Fruit fly (Drosophila melanogaster) whole organism, embryonic: ENCODE data around the gene CG12581.

Source experiments
- CG11695 ChIP-seq: fragments of 200-800 bp; sonication (Bioruptor generic); IDR thresholded peaks from 3 replicates; pipeline ENCODE4 v1.3.6; 2022; ENCODE audit warnings: missing biosample characterization, missing genetic modification characterization
- CG12744 ChIP-seq: fragments of 200-800 bp; sonication (Bioruptor generic); optimal IDR thresholded peaks from 2 replicates; lab custom pipeline; 2016; ENCODE audit warnings: missing biosample characterization, missing genetic modification characterization
- CG13287 ChIP-seq: fragments of 200-800 bp; sonication (Bioruptor generic); IDR thresholded peaks from 2 replicates; pipeline ENCODE4 v1.3.6; 2022; ENCODE audit warnings: missing biosample characterization, missing genetic modification characterization; ENCODE audit not compliant: partially characterized antibody
- CG16813 ChIP-seq: fragments of 200-800 bp; sonication (Bioruptor generic); IDR thresholded peaks from 3 replicates; pipeline ENCODE4 v1.3.6; 2022; ENCODE audit warnings: missing biosample characterization, missing genetic modification characterization; ENCODE audit not compliant: partially characterized antibody
- CG1832 ChIP-seq: fragments of 200-800 bp; sonication (Bioruptor generic); optimal IDR thresholded peaks from 2 replicates; lab custom pipeline; 2017; ENCODE audit warnings: missing biosample characterization, mild to moderate bottlenecking, missing genetic modification characterization, inconsistent platforms
- CG18764 ChIP-seq: fragments of 200-800 bp; sonication (Bioruptor generic); optimal IDR thresholded peaks from 3 replicates; lab custom pipeline; 2016; ENCODE audit warnings: missing biosample characterization, missing genetic modification characterization
- CG7357 ChIP-seq: fragments of 200-800 bp; sonication (Bioruptor generic); IDR thresholded peaks from 3 replicates; pipeline ENCODE4 v1.3.6; 2022; ENCODE audit warnings: missing biosample characterization, missing genetic modification characterization
- CG9609 ChIP-seq: fragments of 200-800 bp; sonication (Bioruptor generic); optimal IDR thresholded peaks from 3 replicates; lab custom pipeline; 2016; ENCODE audit warnings: missing biosample characterization, missing genetic modification characterization
- CTCF ChIP-seq: fragments of 200-800 bp; sonication (Bioruptor generic); optimal IDR thresholded peaks from 2 replicates; lab custom pipeline; 2017; ENCODE audit warnings: missing biosample characterization, mild to moderate bottlenecking, missing genetic modification characterization, moderate library complexity
- Doc3 ChIP-seq: fragments of 200-800 bp; sonication (Bioruptor generic); IDR thresholded peaks from 3 replicates; pipeline ENCODE4 v1.3.6; 2022; ENCODE audit warnings: missing biosample characterization, missing genetic modification characterization; ENCODE audit not compliant: partially characterized antibody
- Ets97D ChIP-seq: fragments of 200-800 bp; sonication (Bioruptor generic); optimal IDR thresholded peaks from 3 replicates; lab custom pipeline; 2016; ENCODE audit warnings: missing biosample characterization, missing genetic modification characterization
- HLH3B ChIP-seq: fragments of 200-800 bp; sonication (Bioruptor generic); IDR thresholded peaks from 2 replicates; pipeline ENCODE4 v1.3.6; 2022; ENCODE audit warnings: missing biosample characterization, missing genetic modification characterization
- HLHmδ ChIP-seq: fragments of 200-800 bp; sonication (Bioruptor generic); optimal IDR thresholded peaks from 2 replicates; lab custom pipeline; 2018; ENCODE audit warnings: missing biosample characterization, mild to moderate bottlenecking, missing genetic modification characterization, moderate library complexity
- Hsf ChIP-seq: fragments of 200-800 bp; sonication (Bioruptor generic); optimal IDR thresholded peaks from 3 replicates; lab custom pipeline; 2016; ENCODE audit warnings: missing biosample characterization, missing genetic modification characterization
- Kr ChIP-seq: fragments of 200-800 bp; sonication (Bioruptor generic); optimal IDR thresholded peaks from 2 replicates; lab custom pipeline; 2017; ENCODE audit warnings: missing biosample characterization, mild to moderate bottlenecking, missing genetic modification characterization
- MBD-R2 ChIP-seq: fragments of 200-800 bp; sonication (Bioruptor generic); IDR thresholded peaks from 2 replicates; pipeline ENCODE4 v1.3.6; 2022; ENCODE audit warnings: missing biosample characterization, missing genetic modification characterization
- MESR4 ChIP-seq: fragments of 200-800 bp; sonication (Bioruptor generic); optimal IDR thresholded peaks from 2 replicates; lab custom pipeline; 2018; ENCODE audit warnings: missing biosample characterization, mild to moderate bottlenecking, missing genetic modification characterization, moderate library complexity
- NFAT ChIP-seq: fragments of 200-800 bp; sonication (Bioruptor generic); IDR thresholded peaks from 2 replicates; pipeline ENCODE4 v1.3.6; 2022; ENCODE audit warnings: missing biosample characterization, missing genetic modification characterization
- Vsx1 ChIP-seq: fragments of 200-800 bp; sonication (Bioruptor generic); optimal IDR thresholded peaks from 2 replicates; lab custom pipeline; 2017; ENCODE audit warnings: missing biosample characterization, mild to moderate bottlenecking, missing genetic modification characterization, missing genetic modification reagents
- abd-A ChIP-seq: fragments of 200-800 bp; sonication (Bioruptor generic); optimal IDR thresholded peaks from 3 replicates; lab custom pipeline; 2019; ENCODE audit warnings: missing biosample characterization, mild to moderate bottlenecking, missing genetic modification characterization, moderate library complexity
- ato ChIP-seq: fragments of 200-800 bp; sonication (Bioruptor generic); IDR thresholded peaks from 2 replicates; pipeline ENCODE4 v1.3.6; 2022; ENCODE audit warnings: missing biosample characterization, missing genetic modification characterization; ENCODE audit not compliant: partially characterized antibody
- bcd ChIP-seq: fragments of 200-800 bp; sonication (Bioruptor generic); optimal IDR thresholded peaks from 2 replicates; lab custom pipeline; 2017; ENCODE audit warnings: missing biosample characterization, mild to moderate bottlenecking, missing genetic modification characterization
- chinmo ChIP-seq: fragments of 200-800 bp; sonication (Bioruptor generic); IDR thresholded peaks from 4 replicates; pipeline ENCODE4 v1.3.6; 2022; ENCODE audit warnings: missing biosample characterization, missing genetic modification characterization; ENCODE audit not compliant: partially characterized antibody
- corto ChIP-seq: fragments of 200-800 bp; sonication (Bioruptor generic); optimal IDR thresholded peaks from 2 replicates; lab custom pipeline; 2016; ENCODE audit warnings: missing biosample characterization, mild to moderate bottlenecking, missing genetic modification characterization, moderate library complexity
- dm ChIP-seq: fragments of 200-800 bp; sonication (Bioruptor generic); optimal IDR thresholded peaks from 3 replicates; lab custom pipeline; 2016; ENCODE audit warnings: missing biosample characterization, missing genetic modification characterization
- en ChIP-seq: fragments of 200-800 bp; sonication (Bioruptor generic); optimal IDR thresholded peaks from 2 replicates; lab custom pipeline; 2016; ENCODE audit warnings: missing biosample characterization, missing genetic modification characterization
- esg ChIP-seq: fragments of 200-800 bp; sonication (Bioruptor generic); conservative IDR thresholded peaks from 2 replicates; pipeline ENCODE4 v1.3.6; 2022; ENCODE audit warnings: missing biosample characterization, missing genetic modification characterization
- eve ChIP-seq, 2 experiments: fragments of >200 bp; optimal IDR thresholded peaks; 2 replicates each; lab custom pipeline; 2017; ENCODE audit warnings: missing biosample characterization in 2 of 2, missing genetic modification characterization in 2 of 2
- fd102C ChIP-seq: fragments of 200-800 bp; sonication (Bioruptor generic); optimal IDR thresholded peaks from 2 replicates; lab custom pipeline; 2018; ENCODE audit warnings: missing biosample characterization, mild to moderate bottlenecking, missing genetic modification characterization, moderate library complexity
- ftz-f1 ChIP-seq: fragments of 200-800 bp; sonication (Bioruptor generic); optimal IDR thresholded peaks from 2 replicates; lab custom pipeline; 2016; ENCODE audit warnings: missing biosample characterization, missing genetic modification characterization
- fu2 ChIP-seq: fragments of 200-800 bp; sonication (Bioruptor generic); optimal IDR thresholded peaks from 2 replicates; lab custom pipeline; 2016; ENCODE audit warnings: missing biosample characterization, missing genetic modification characterization
- gce ChIP-seq: fragments of 200-800 bp; sonication (Bioruptor generic); IDR thresholded peaks from 3 replicates; pipeline ENCODE4 v1.3.6; 2022; ENCODE audit warnings: missing biosample characterization, missing genetic modification characterization
- gcm2 ChIP-seq: fragments of 200-800 bp; sonication (Bioruptor generic); optimal IDR thresholded peaks from 2 replicates; lab custom pipeline; 2016; ENCODE audit warnings: missing biosample characterization, missing genetic modification characterization
- gro ChIP-seq: fragments of 200-800 bp; sonication (Bioruptor generic); optimal IDR thresholded peaks from 2 replicates; lab custom pipeline; 2016; ENCODE audit warnings: missing biosample characterization, missing genetic modification characterization
- gt ChIP-seq: fragments of 200-800 bp; sonication (Bioruptor generic); IDR thresholded peaks from 2 replicates; pipeline ENCODE4 v1.3.6; 2022; ENCODE audit warnings: missing biosample characterization, missing genetic modification characterization
- h ChIP-seq: fragments of >200 bp; optimal IDR thresholded peaks from 2 replicates; lab custom pipeline; 2017
- hkb ChIP-seq, 2 experiments: fragments of 200-800 bp in 1 of 2; fragments of >200 bp in 1 of 2; sonication (Bioruptor generic) in 1 of 2; IDR thresholded peaks in 1 of 2; optimal IDR thresholded peaks in 1 of 2; 2 replicates each; pipeline versions ENCODE4 v1.3.6 to Lab custom; 2017 to 2022; ENCODE audit warnings: missing biosample characterization in 1 of 2, missing genetic modification characterization in 1 of 2
- hth ChIP-seq: fragments of >200 bp; optimal IDR thresholded peaks from 2 replicates; lab custom pipeline; 2017; ENCODE audit warnings: inconsistent platforms
- lmd ChIP-seq: fragments of 200-800 bp; sonication (Bioruptor generic); IDR thresholded peaks from 2 replicates; pipeline ENCODE4 v1.3.6; 2022; ENCODE audit warnings: missing biosample characterization, missing genetic modification characterization
- maf-S ChIP-seq: fragments of 200-800 bp; sonication (Bioruptor generic); optimal IDR thresholded peaks from 2 replicates; lab custom pipeline; 2016; ENCODE audit warnings: missing biosample characterization, missing genetic modification characterization
- mam ChIP-seq: fragments of 200-800 bp; sonication (Bioruptor generic); optimal IDR thresholded peaks from 3 replicates; lab custom pipeline; 2016; ENCODE audit warnings: missing biosample characterization, missing genetic modification characterization
- nau ChIP-seq: fragments of 200-800 bp; sonication (Bioruptor generic); optimal IDR thresholded peaks from 3 replicates; lab custom pipeline; 2017; ENCODE audit warnings: missing biosample characterization, mild to moderate bottlenecking, missing genetic modification characterization, missing genetic modification reagents
- nmo ChIP-seq: fragments of 200-800 bp; sonication (Bioruptor generic); optimal IDR thresholded peaks from 2 replicates; lab custom pipeline; 2018; ENCODE audit warnings: missing biosample characterization, mild to moderate bottlenecking, missing genetic modification characterization, moderate library complexity
- nom ChIP-seq: fragments of 200-800 bp; sonication (Bioruptor generic); optimal IDR thresholded peaks from 2 replicates; lab custom pipeline; 2017; ENCODE audit warnings: missing biosample characterization, missing genetic modification characterization, mild to moderate bottlenecking, moderate library complexity, missing genetic modification reagents
- pita ChIP-seq: fragments of 200-800 bp; sonication (Bioruptor generic); optimal IDR thresholded peaks from 2 replicates; lab custom pipeline; 2017; ENCODE audit warnings: missing biosample characterization, mild to moderate bottlenecking, missing genetic modification characterization
- ranshi ChIP-seq: fragments of 200-800 bp; sonication (Bioruptor generic); IDR thresholded peaks from 2 replicates; pipeline ENCODE4 v1.3.6; 2022; ENCODE audit warnings: missing biosample characterization, missing genetic modification characterization
- so ChIP-seq: fragments of 200-800 bp; sonication (Bioruptor generic); IDR thresholded peaks from 3 replicates; pipeline ENCODE4 v1.3.6; 2022; ENCODE audit warnings: missing biosample characterization, missing genetic modification characterization
- stwl ChIP-seq: fragments of 200-800 bp; sonication (Bioruptor generic); optimal IDR thresholded peaks from 3 replicates; lab custom pipeline; 2018; ENCODE audit warnings: missing biosample characterization, mild to moderate bottlenecking, missing genetic modification characterization, moderate library complexity
- tio ChIP-seq: fragments of 200-800 bp; sonication (Bioruptor generic); optimal IDR thresholded peaks from 2 replicates; lab custom pipeline; 2017; ENCODE audit warnings: missing biosample characterization, missing genetic modification characterization, inconsistent platforms
- usp ChIP-seq: fragments of >200 bp; optimal IDR thresholded peaks from 2 replicates; lab custom pipeline; 2017; ENCODE audit warnings: missing biosample characterization, missing genetic modification characterization
- yki ChIP-seq: fragments of >200 bp; optimal IDR thresholded peaks from 3 replicates; lab custom pipeline; 2018

CG12581 gene

DNA sequence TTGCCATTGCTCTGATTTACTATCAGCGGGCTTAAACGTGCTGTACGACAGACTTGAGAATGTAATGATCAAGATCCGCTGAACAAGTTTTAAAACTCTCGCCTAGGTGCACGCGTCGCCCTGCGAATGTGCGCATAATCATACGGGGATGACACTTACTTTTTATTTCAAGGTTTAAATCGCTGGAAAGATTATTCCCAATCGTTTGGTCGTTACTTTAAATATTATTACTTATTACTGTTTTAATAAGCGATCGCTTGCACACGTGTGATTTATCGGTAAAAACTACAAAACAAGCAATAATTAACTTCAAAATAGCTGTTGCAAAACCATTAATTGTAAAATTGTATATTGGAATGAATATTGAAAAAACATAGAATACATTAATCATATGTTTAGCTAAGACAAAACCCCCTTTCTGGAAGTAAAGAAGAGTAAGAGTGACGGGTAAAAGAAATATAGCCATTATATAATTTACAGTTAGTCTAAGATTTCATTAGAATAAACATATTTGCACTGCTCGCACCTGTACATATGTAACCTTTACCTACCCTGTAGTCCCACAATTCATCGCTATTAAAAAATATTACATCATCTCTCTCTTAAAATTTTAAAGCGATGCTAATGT, 54.8 kb downstream of the CG12581 start, which contains the start of gene DhpD (continued):
- TF ChIP-seq CG16813 (GFP tag; lab: Robert Waterston, UW) (peak; percentile 83), MESR4 (GFP tag; lab: Kevin White, UChicago) (peak; percentile 2), CTCF (GFP tag; lab: Kevin White, UChicago) (peak; percentile 33), h (lab: Kevin White, UChicago) (no peak), Vsx1 (GFP tag; lab: Kevin White, UChicago) (no peak), eve (GFP tag; optimal IDR thresholded peaks at IDR 0.05; lab: Kevin White, UChicago) (no peak), esg (no peak; the same call in 1 of the 2 replicates), CG18764 (GFP tag; lab: Kevin White, UChicago) (peak; percentile 30), nau (GFP tag; lab: Kevin White, UChicago) (no peak), mam (GFP tag; lab: Kevin White, UChicago) (peak; percentile 55), gcm2 (peak; percentile 30), CG9609 (GFP tag; lab: Kevin White, UChicago) (peak; percentile 23), ranshi (GFP tag; lab: Robert Waterston, UW) (peak; percentile 49), so (no peak), Hsf (GFP tag; lab: Kevin White, UChicago) (peak; percentile 56), en (no peak), gt (no peak), ftz-f1 (GFP tag; lab: Kevin White, UChicago) (peak; percentile 91), Kr (GFP tag; lab: Kevin White, UChicago) (no peak), yki (lab: Kevin White, UChicago) (no peak), Doc3 (GFP tag; lab: Robert Waterston, UW) (no peak), MBD-R2 (GFP tag; lab: Robert Waterston, UW) (peak; percentile 73), CG12744 (GFP tag; lab: Kevin White, UChicago) (peak; percentile 61), bcd (GFP tag; lab: Kevin White, UChicago) (peak; percentile 78), abd-A (tag; lab: Kevin White, UChicago) (no peak), corto (GFP tag; lab: Kevin White, UChicago) (peak; percentile 57), Ets97D (GFP tag; lab: Kevin White, UChicago) (peak; percentile 54), ato (GFP tag; lab: Robert Waterston, UW) (peak; percentile 93), CG13287 (GFP tag; lab: Robert Waterston, UW) (peak; percentile 68), chinmo (GFP tag; lab: Robert Waterston, UW) (peak; percentile 71; the same call in 2 of the 4 replicates), gro (GFP tag; lab: Kevin White, UChicago) (peak; percentile 29), nmo (peak; percentile 66), tio (peak; percentile 49), CG1832 (GFP tag; lab: Kevin White, UChicago) (no peak), pita (peak; percentile 15), gce (GFP tag; lab: Robert Waterston, UW) (no peak), nom (GFP tag; lab: Kevin White, UChicago) (peak; percentile 65), HLHmδ (GFP tag; lab: Kevin White, UChicago) (no peak), fd102C (GFP tag; lab: Kevin White, UChicago) (no peak), hkb (optimal IDR thresholded peaks at IDR 0.05; lab: Kevin White, UChicago) (no peak), hkb (GFP tag; IDR thresholded peaks at IDR 0.05; lab: Robert Waterston, UW) (peak; percentile 81), stwl (tag; lab: Kevin White, UChicago) (peak; percentile 15), lmd (GFP tag; lab: Robert Waterston, UW) (peak; percentile 77), dm (peak; percentile 35), fu2 (GFP tag; lab: Kevin White, UChicago) (peak; percentile 37), hth (no peak), maf-S (GFP tag; lab: Kevin White, UChicago) (no peak), HLH3B (GFP tag; lab: Robert Waterston, UW) (peak; percentile 76), CG7357 (GFP tag; lab: Robert Waterston, UW) (peak; percentile 43; the same call in 2 of the 3 replicates), usp (GFP tag; lab: Kevin White, UChicago) (no peak), CG11695 (0 out of 3 replicates have a peak, but pooled peaks have one; percentile 32), NFAT (GFP tag; lab: Robert Waterston, UW) (peak; percentile 93)
